Worm (Caenorhabditis elegans) whole organism, L1 larva: ENCODE data around the gene F37H8.5.

Experiments
- C16A3.4 ChIP-seq: fragments of 150-350 bp; optimal IDR thresholded peaks from 2 replicates; lab custom pipeline; 2014; ENCODE audit warnings: missing biosample characterization, missing genetic modification characterization
- aha-1 ChIP-seq: fragments of 150-350 bp; optimal IDR thresholded peaks from 2 replicates; lab custom pipeline; 2014; ENCODE audit warnings: missing biosample characterization, missing genetic modification characterization
- aly-2 ChIP-seq: fragments of 150-350 bp; optimal IDR thresholded peaks from 2 replicates; lab custom pipeline; 2014; ENCODE audit warnings: missing biosample characterization, missing genetic modification characterization
- ceh-82 ChIP-seq, 3 experiments: fragments of 150-350 bp in 1 of 3; sonication (generic microtip) in 2 of 3; optimal IDR thresholded peaks; 2 replicates each; lab custom pipeline; 2014 to 2017; ENCODE audit warnings: missing biosample characterization in 3 of 3, missing genetic modification characterization in 3 of 3
- ces-1 ChIP-seq: fragments of 150-350 bp; optimal IDR thresholded peaks from 2 replicates; lab custom pipeline; 2014; ENCODE audit warnings: missing biosample characterization, missing genetic modification reagents, missing genetic modification characterization
- dpl-1 ChIP-seq, 3 experiments: fragments of 150-350 bp in 2 of 3; sonication (generic microtip) in 1 of 3; optimal IDR thresholded peaks; 2 replicates each; lab custom pipeline; 2014 to 2017; ENCODE audit warnings: missing biosample characterization in 3 of 3, missing genetic modification characterization in 3 of 3, missing genetic modification reagents in 3 of 3
- efl-1 ChIP-seq, 4 experiments: fragments of 150-350 bp; optimal IDR thresholded peaks in 3 of 4; peaks in 1 of 4; 1 replicate in 1 of 4; 2 replicates in 3 of 4; lab custom pipeline; 2014; ENCODE audit warnings: missing biosample characterization in 2 of 4, missing genetic modification characterization in 2 of 4, missing genetic modification reagents in 2 of 4
- egl-13 ChIP-seq: sonication (generic microtip); optimal IDR thresholded peaks from 2 replicates; lab custom pipeline; 2016; ENCODE audit warnings: missing genotype, missing genetic modification reagents, missing genetic modification characterization, missing compliant biosample characterization
- egl-27 ChIP-seq, 2 experiments: fragments of 150-350 bp in 1 of 2; sonication (generic microtip); optimal IDR thresholded peaks; 3 replicates each; lab custom pipeline; 2017 to 2018; ENCODE audit warnings: missing biosample characterization in 2 of 2, missing genetic modification characterization in 2 of 2, missing genetic modification reagents in 2 of 2
- elt-2 ChIP-seq: sonication (generic microtip); optimal IDR thresholded peaks from 2 replicates; lab custom pipeline; 2016; ENCODE audit warnings: missing genetic modification characterization, mild to moderate bottlenecking, inconsistent platforms, missing compliant biosample characterization, missing genetic modification reagents
- elt-3 ChIP-seq, 6 experiments: fragments of 150-350 bp in 1 of 6; sonication (generic microtip); optimal IDR thresholded peaks; 2 replicates each; lab custom pipeline; 2017 to 2018; ENCODE audit warnings: missing biosample characterization in 6 of 6, missing genetic modification characterization in 6 of 6, inconsistent platforms in 1 of 6
- ets-5 ChIP-seq: fragments of 200-800 bp; sonication (Bioruptor generic); IDR thresholded peaks from 2 replicates; pipeline ENCODE4 v1.3.6; 2022; ENCODE audit warnings: missing genetic modification characterization, missing compliant biosample characterization
- fkh-10 ChIP-seq: sonication (generic microtip); optimal IDR thresholded peaks from 2 replicates; lab custom pipeline; 2017; ENCODE audit warnings: missing biosample characterization, missing genetic modification reagents, missing genetic modification characterization
- irx-1 ChIP-seq: sonication (generic microtip); optimal IDR thresholded peaks from 2 replicates; lab custom pipeline; 2016; ENCODE audit warnings: missing genetic modification characterization, missing compliant biosample characterization
- lin-14 ChIP-seq: fragments of 200-800 bp; sonication (Bioruptor generic); optimal IDR thresholded peaks from 2 replicates; lab custom pipeline; 2018; ENCODE audit warnings: mild to moderate bottlenecking, missing genetic modification characterization, moderate library complexity, missing compliant biosample characterization
- lin-35 ChIP-seq, 2 experiments: fragments of 150-350 bp; optimal IDR thresholded peaks; 2 replicates each; lab custom pipeline; 2014; ENCODE audit warnings: missing biosample characterization in 2 of 2, missing genetic modification characterization in 2 of 2, missing genetic modification reagents in 2 of 2
- lsy-2 ChIP-seq, 2 experiments: fragments of 150-350 bp; optimal IDR thresholded peaks; 2 replicates each; lab custom pipeline; 2014; ENCODE audit warnings: missing biosample characterization in 2 of 2, missing genetic modification characterization in 2 of 2
- mdl-1 ChIP-seq, 2 experiments: fragments of 150-350 bp; optimal IDR thresholded peaks; 2 replicates each; lab custom pipeline; 2014 to 2017; ENCODE audit warnings: missing biosample characterization in 2 of 2, missing genetic modification characterization in 2 of 2, inconsistent platforms in 1 of 2
- nhr-11 ChIP-seq: fragments of 150-350 bp; optimal IDR thresholded peaks from 2 replicates; lab custom pipeline; 2014; ENCODE audit warnings: missing biosample characterization, missing genetic modification characterization
- nhr-19 ChIP-seq: fragments of 200-800 bp; sonication (Bioruptor generic); conservative IDR thresholded peaks from 2 replicates; pipeline ENCODE4 v1.3.6; 2022; ENCODE audit warnings: missing genetic modification characterization, missing compliant biosample characterization
- nhr-20 ChIP-seq: sonication (generic microtip); optimal IDR thresholded peaks from 2 replicates; lab custom pipeline; 2016; ENCODE audit warnings: mild to moderate bottlenecking, missing genetic modification characterization, missing compliant biosample characterization
- nhr-47 ChIP-seq: sonication (generic microtip); optimal IDR thresholded peaks from 2 replicates; lab custom pipeline; 2016; ENCODE audit warnings: mild to moderate bottlenecking, missing genetic modification characterization, moderate library complexity, missing compliant biosample characterization
- nhr-71 ChIP-seq: sonication (generic microtip); optimal IDR thresholded peaks from 2 replicates; lab custom pipeline; 2016; ENCODE audit warnings: mild to moderate bottlenecking, missing genetic modification characterization, moderate library complexity, missing compliant biosample characterization
- nhr-76 ChIP-seq: sonication (generic microtip); optimal IDR thresholded peaks from 2 replicates; lab custom pipeline; 2017; ENCODE audit warnings: missing biosample characterization, missing genetic modification characterization
- nhr-77 ChIP-seq: fragments of 150-350 bp; optimal IDR thresholded peaks from 2 replicates; lab custom pipeline; 2014; ENCODE audit warnings: missing biosample characterization, missing genetic modification characterization
- nhr-84 ChIP-seq: sonication (generic microtip); optimal IDR thresholded peaks from 2 replicates; lab custom pipeline; 2017; ENCODE audit warnings: missing biosample characterization, missing genetic modification characterization
- pag-3 ChIP-seq: sonication (generic microtip); optimal IDR thresholded peaks from 2 replicates; lab custom pipeline; 2017; ENCODE audit warnings: missing genetic modification characterization, mild to moderate bottlenecking, missing compliant biosample characterization, antibody characterized with exemption, borderline replicate concordance; ENCODE audit not compliant: insufficient read depth
- pqm-1 ChIP-seq: sonication (generic microtip); optimal IDR thresholded peaks from 3 replicates; lab custom pipeline; 2017; ENCODE audit warnings: missing biosample characterization, missing genetic modification characterization
- rnt-1 ChIP-seq: sonication (generic microtip); optimal IDR thresholded peaks from 2 replicates; lab custom pipeline; 2016; ENCODE audit warnings: mild to moderate bottlenecking, missing genetic modification characterization, moderate library complexity, missing compliant biosample characterization
- skn-1 ChIP-seq: fragments of 150-350 bp; optimal IDR thresholded peaks from 2 replicates; lab custom pipeline; 2014; ENCODE audit warnings: missing biosample characterization, missing genetic modification characterization
- snpc-4 ChIP-seq: fragments of 150-350 bp; optimal IDR thresholded peaks from 2 replicates; lab custom pipeline; 2014; ENCODE audit warnings: missing biosample characterization, missing genetic modification characterization
- snu-23 ChIP-seq: sonication (generic microtip); optimal IDR thresholded peaks from 2 replicates; lab custom pipeline; 2016; ENCODE audit warnings: missing genetic modification characterization, missing compliant biosample characterization
- sup-37 ChIP-seq: fragments of 200-800 bp; sonication (Bioruptor generic); optimal IDR thresholded peaks from 2 replicates; lab custom pipeline; 2018; ENCODE audit warnings: mild to moderate bottlenecking, missing genetic modification characterization, missing compliant biosample characterization
- swsn-7 ChIP-seq: sonication (generic microtip); optimal IDR thresholded peaks from 2 replicates; lab custom pipeline; 2016; ENCODE audit warnings: missing genetic modification characterization, missing compliant biosample characterization
- tbx-2 ChIP-seq: sonication (generic microtip); optimal IDR thresholded peaks from 2 replicates; lab custom pipeline; 2016; ENCODE audit warnings: missing genetic modification characterization, missing compliant biosample characterization
- tlp-1 ChIP-seq: fragments of 150-350 bp; optimal IDR thresholded peaks from 2 replicates; lab custom pipeline; 2014; ENCODE audit warnings: missing biosample characterization, missing genetic modification characterization
- unc-98 ChIP-seq: fragments of 200-800 bp; sonication (Bioruptor generic); IDR thresholded peaks from 2 replicates; pipeline ENCODE4 v1.3.6; 2022; ENCODE audit warnings: missing genetic modification characterization, missing compliant biosample characterization
- vab-15 ChIP-seq: sonication (generic microtip); optimal IDR thresholded peaks from 2 replicates; lab custom pipeline; 2017; ENCODE audit warnings: missing genotype, mild to moderate bottlenecking, missing genetic modification characterization, missing compliant biosample characterization
- zag-1 ChIP-seq: fragments of 150-350 bp; optimal IDR thresholded peaks from 2 replicates; lab custom pipeline; 2014; ENCODE audit warnings: missing biosample characterization, missing genetic modification characterization
- ztf-11 ChIP-seq, 2 experiments: sonication (generic microtip); optimal IDR thresholded peaks; 2 replicates each; lab custom pipeline; 2016 to 2017; ENCODE audit warnings: missing genetic modification characterization in 2 of 2, missing biosample characterization in 1 of 2, missing compliant biosample characterization in 1 of 2

Gene F37H8.5

ce11 chrII:11184757-11185341, 3.2 kb upstream of the F37H8.5 start, which contains the start of gene lir-3:
Gene lir-3, minus strand, starts transcription at chrII:11184807.
- peak; percentile 51 for TF ChIP-seq rnt-1 (tag; lab: Kevin White, UChicago)
- no peak for TF ChIP-seq nhr-76 (tag; lab: Kevin White, UChicago)
- TF ChIP-seq nhr-20 (tag; lab: Kevin White, UChicago): peak; percentile 34
- TF ChIP-seq snu-23 (GFP tag; lab: Kevin White, UChicago): peak; percentile 25
- TF ChIP-seq snpc-4 (tag; lab: Kevin White, UChicago): no peak
- TF ChIP-seq lin-35 (GFP tag; optimal IDR thresholded peaks at IDR 0.05; lab: Kevin White, UChicago): peak in 1 of 2 experiments; percentile 24
- TF ChIP-seq egl-13 (tag; lab: Kevin White, UChicago): no peak
- no peak for TF ChIP-seq unc-98 (GFP tag; lab: Robert Waterston, UW)
- no peak for TF ChIP-seq C16A3.4 (tag; lab: Kevin White, UChicago)
- TF ChIP-seq lsy-2 (tag; optimal IDR thresholded peaks at IDR 0.05; lab: Kevin White, UChicago): peak; percentile 25 to 41
- no peak for TF ChIP-seq elt-3 (tag; optimal IDR thresholded peaks at IDR 0.05; lab: Kevin White, UChicago)
- no peak for TF ChIP-seq aha-1 (tag; lab: Kevin White, UChicago)
- TF ChIP-seq zag-1 (tag; lab: Kevin White, UChicago): no peak
- TF ChIP-seq irx-1 (tag; lab: Kevin White, UChicago): no peak
- TF ChIP-seq egl-27 (tag; optimal IDR thresholded peaks at IDR 0.05; lab: Kevin White, UChicago): no peak
- peak in 1 of 3 experiments; percentile 30 for TF ChIP-seq dpl-1 (GFP tag; optimal IDR thresholded peaks at IDR 0.05; lab: Kevin White, UChicago)
- TF ChIP-seq nhr-47 (tag; lab: Kevin White, UChicago): peak; percentile 51
- TF ChIP-seq fkh-10 (GFP tag; lab: Kevin White, UChicago): no peak
- no peak for TF ChIP-seq aly-2 (tag; lab: Kevin White, UChicago)
- TF ChIP-seq nhr-11 (tag; lab: Kevin White, UChicago): no peak
- peak; percentile 24 for TF ChIP-seq swsn-7 (tag; lab: Kevin White, UChicago)
- no peak for TF ChIP-seq nhr-84
- peak in 1 of 3 experiments; percentile 40 for TF ChIP-seq ceh-82 (tag; optimal IDR thresholded peaks at IDR 0.05; lab: Kevin White, UChicago)
- no peak for TF ChIP-seq sup-37
- TF ChIP-seq ces-1 (GFP tag; lab: Kevin White, UChicago): no peak
- no peak for TF ChIP-seq skn-1 (tag; lab: Kevin White, UChicago)
- no peak for TF ChIP-seq ztf-11 (tag; optimal IDR thresholded peaks at IDR 0.05; lab: Kevin White, UChicago)
- TF ChIP-seq nhr-71 (tag; lab: Kevin White, UChicago): peak; percentile 29
- TF ChIP-seq tbx-2: no peak
- peak; percentile 33 to 34 for TF ChIP-seq efl-1 (optimal IDR thresholded peaks at IDR 0.05; lab: Kevin White, UChicago)
- TF ChIP-seq efl-1 (GFP tag; optimal IDR thresholded peaks at IDR 0.05 in 1 of 2; lab: Kevin White, UChicago): peak in 1 of 2 experiments; percentile 92
- TF ChIP-seq vab-15 (tag; lab: Kevin White, UChicago): no peak
- TF ChIP-seq tlp-1: no peak
- TF ChIP-seq nhr-19 (GFP tag; lab: Robert Waterston, UW): peak; percentile 15; the same call in 1 of the 2 replicates
- no peak for TF ChIP-seq elt-2 (tag; lab: Kevin White, UChicago)
- peak; percentile 52 for TF ChIP-seq lin-14
- no peak for TF ChIP-seq mdl-1 (tag; optimal IDR thresholded peaks at IDR 0.05; lab: Kevin White, UChicago)
- TF ChIP-seq nhr-77: no peak
- TF ChIP-seq pqm-1: no peak
- TF ChIP-seq ets-5 (GFP tag; lab: Robert Waterston, UW): no peak

DNA sequence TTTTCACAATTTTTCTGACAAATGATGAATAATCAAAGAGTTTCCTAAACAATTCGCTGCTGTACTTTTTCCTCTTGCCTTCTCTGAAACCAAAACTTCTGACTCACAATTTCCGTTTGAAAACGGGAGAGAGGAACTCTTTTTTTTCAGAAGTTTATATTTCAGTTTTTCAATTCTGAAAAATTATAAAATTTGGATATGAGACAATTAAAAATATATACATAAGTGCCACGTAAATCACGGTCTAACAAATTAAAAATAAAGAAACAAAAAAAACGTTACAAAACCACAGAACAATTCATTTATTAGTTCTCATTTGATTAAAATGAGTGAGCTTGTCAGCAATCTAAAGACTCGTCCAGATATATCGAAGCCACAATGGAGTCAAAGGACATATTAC, 2.3 kb upstream of the F37H8.5 start, which contains the start of gene sfxn-1.2:
sfxn-1.2 (plus strand) TSS at position 301 of the 400 bp plus-strand sequence.
- TF ChIP-seq pag-3 (tag; lab: Kevin White, UChicago): no peak
